Worm (Caenorhabditis elegans): Measurements from ENCODE around the gene F28B1.2.

The F28B1.2 gene

ce11 chrV:17026289-17026688 lies 18.3 kb upstream of the F28B1.2 start, which contains the start of gene F49H6.15:
TSS of gene F49H6.15 (minus strand) at chrV:17026389.
- TF ChIP-seq W03F9.2 (tag; optimal IDR thresholded peaks at IDR 0.05) (no peak), dao-5 (tag; optimal IDR thresholded peaks at IDR 0.05) (no peak), him-1 (tag; optimal IDR thresholded peaks at IDR 0.05) (no peak)

- TF ChIP-seq W03F9.2 (tag; optimal IDR thresholded peaks at IDR 0.05) (no peak), dao-5 (tag; optimal IDR thresholded peaks at IDR 0.05) (no peak), him-1 (tag; optimal IDR thresholded peaks at IDR 0.05) (no peak)
Observed at ce11 chrV:17030430-17030829, 14.2 kb upstream of the F28B1.2 start.

- TF ChIP-seq dao-5 (tag; optimal IDR thresholded peaks at IDR 0.05): no peak
- no peak for TF ChIP-seq W03F9.2 (tag; optimal IDR thresholded peaks at IDR 0.05)
- TF ChIP-seq him-1 (tag; optimal IDR thresholded peaks at IDR 0.05): no peak
Observed at ce11 chrV:17035850-17036249, 8.8 kb upstream of the F28B1.2 start, which contains the start of gene srz-94. TSS of gene srz-94 (minus strand) at chrV:17035950.

ce11 chrV:17042263-17042662 lies 2.3 kb upstream of the F28B1.2 start, which contains the start of gene hpo-33:
TSS of gene hpo-33 (plus strand) at chrV:17042563.
- TF ChIP-seq him-1 (tag; optimal IDR thresholded peaks at IDR 0.05): no peak
- TF ChIP-seq dao-5 (tag; optimal IDR thresholded peaks at IDR 0.05): no peak
- TF ChIP-seq W03F9.2 (tag; optimal IDR thresholded peaks at IDR 0.05): no peak

ce11 chrV:17059987-17060386 lies 15.4 kb downstream of the F28B1.2 start, which contains the start of gene sri-66:
TSS of gene sri-66 (plus strand) at chrV:17060287.
- no peak for TF ChIP-seq W03F9.2 (tag; optimal IDR thresholded peaks at IDR 0.05)
- no peak for TF ChIP-seq dao-5 (tag; optimal IDR thresholded peaks at IDR 0.05)
- no peak for TF ChIP-seq him-1 (tag; optimal IDR thresholded peaks at IDR 0.05)

ce11 chrV:17061585-17061984 lies 17.0 kb downstream of the F28B1.2 start, which contains the start of gene F28B1.9:
TSS of gene F28B1.9 (plus strand) at chrV:17061885.
- no peak for TF ChIP-seq W03F9.2 (tag; optimal IDR thresholded peaks at IDR 0.05)
- no peak for TF ChIP-seq him-1 (tag; optimal IDR thresholded peaks at IDR 0.05)
- no peak for TF ChIP-seq dao-5 (tag; optimal IDR thresholded peaks at IDR 0.05)

ce11 chrV:17064676-17065075 lies 20.1 kb downstream of the F28B1.2 start, which contains the start of gene srh-255:
TSS of gene srh-255 (plus strand) at chrV:17064976.
- TF ChIP-seq him-1 (tag; optimal IDR thresholded peaks at IDR 0.05) (no peak), dao-5 (tag; optimal IDR thresholded peaks at IDR 0.05) (no peak), W03F9.2 (tag; optimal IDR thresholded peaks at IDR 0.05) (no peak)

ce11 chrV:17066634-17067033 lies 22.0 kb downstream of the F28B1.2 start:
- no peak for TF ChIP-seq W03F9.2 (tag; optimal IDR thresholded peaks at IDR 0.05)
- TF ChIP-seq dao-5 (tag; optimal IDR thresholded peaks at IDR 0.05): no peak
- TF ChIP-seq him-1 (tag; optimal IDR thresholded peaks at IDR 0.05): no peak

- TF ChIP-seq him-1 (tag; optimal IDR thresholded peaks at IDR 0.05) (no peak), W03F9.2 (tag; optimal IDR thresholded peaks at IDR 0.05) (no peak), dao-5 (tag; optimal IDR thresholded peaks at IDR 0.05) (no peak)
Observed at ce11 chrV:17068839-17069238, 24.2 kb downstream of the F28B1.2 start, which contains the start of gene T05E12.8. TSS of gene T05E12.8 (plus strand) at chrV:17069139.

- no peak for TF ChIP-seq W03F9.2 (tag; optimal IDR thresholded peaks at IDR 0.05)
- no peak for TF ChIP-seq dao-5 (tag; optimal IDR thresholded peaks at IDR 0.05)
- no peak for TF ChIP-seq him-1 (tag; optimal IDR thresholded peaks at IDR 0.05)
Observed at ce11 chrV:17071578-17071977, 27.0 kb downstream of the F28B1.2 start, which contains the start of gene srbc-14. TSS of gene srbc-14 (minus strand) at chrV:17071678.

- TF ChIP-seq him-1 (tag; optimal IDR thresholded peaks at IDR 0.05): no peak
- TF ChIP-seq dao-5 (tag; optimal IDR thresholded peaks at IDR 0.05): no peak
- no peak for TF ChIP-seq W03F9.2 (tag; optimal IDR thresholded peaks at IDR 0.05)
Observed at ce11 chrV:17075900-17076299, 31.3 kb downstream of the F28B1.2 start, which contains the start of gene str-125. TSS of gene str-125 (minus strand) at chrV:17076000.

ce11 chrV:17077889-17078288 lies 33.3 kb downstream of the F28B1.2 start, which contains the start of gene T05E12.3:
TSS of gene T05E12.3 (minus strand) at chrV:17077989.
- TF ChIP-seq W03F9.2 (tag; optimal IDR thresholded peaks at IDR 0.05): no peak
- no peak for TF ChIP-seq him-1 (tag; optimal IDR thresholded peaks at IDR 0.05)
- no peak for TF ChIP-seq dao-5 (tag; optimal IDR thresholded peaks at IDR 0.05)

- TF ChIP-seq dao-5 (tag; optimal IDR thresholded peaks at IDR 0.05): no peak
Observed at ce11 chrV:17079795-17080194, 35.2 kb downstream of the F28B1.2 start, which contains the start of gene srw-20. TSS of gene srw-20 (minus strand) at chrV:17079895.

- TF ChIP-seq W03F9.2 (tag; optimal IDR thresholded peaks at IDR 0.05) (no peak), him-1 (tag; optimal IDR thresholded peaks at IDR 0.05) (no peak), dao-5 (tag; optimal IDR thresholded peaks at IDR 0.05) (no peak)
Observed at ce11 chrV:17082718-17083117, 38.1 kb downstream of the F28B1.2 start, which contains the start of gene T05E12.9. TSS of gene T05E12.9 (minus strand) at chrV:17082818.

ce11 chrV:17089342-17089741 lies 44.7 kb downstream of the F28B1.2 start, which contains the start of gene T05E12.6:
TSS of gene T05E12.6 (minus strand) at chrV:17089442.
- TF ChIP-seq him-1 (tag; optimal IDR thresholded peaks at IDR 0.05): no peak
- no peak for TF ChIP-seq W03F9.2 (tag; optimal IDR thresholded peaks at IDR 0.05)
- no peak for TF ChIP-seq dao-5 (tag; optimal IDR thresholded peaks at IDR 0.05)
